Worm (Caenorhabditis elegans): Measurements from ENCODE around the gene C49A9.10.

DNA sequence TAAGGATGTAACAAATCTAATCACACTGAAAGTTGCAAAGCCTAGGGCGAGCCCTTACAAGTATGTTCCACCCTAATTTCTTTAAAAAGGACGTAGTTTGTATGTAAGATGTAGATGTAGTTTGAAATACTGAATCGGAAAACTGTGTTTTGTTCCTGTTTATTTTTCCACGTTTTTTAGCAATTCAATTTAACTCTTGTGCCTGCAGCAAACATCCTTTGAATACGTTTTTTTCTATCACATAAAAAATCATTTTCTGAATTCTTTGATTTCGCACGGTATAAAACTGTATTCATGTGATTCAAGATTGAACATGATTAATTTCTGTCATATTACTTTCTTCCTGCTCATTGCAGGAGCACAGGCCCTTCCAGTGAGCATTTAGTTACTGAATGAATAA lies 33.8 kb upstream of the C49A9.10 start, which contains the start of gene F58F9.9:
- TF ChIP-seq ztf-23 (GFP tag; IDR thresholded peaks at IDR 0.05) (no peak), klf-2 (GFP tag; conservative IDR thresholded peaks at IDR 0.05) (no peak), tab-1 (GFP tag; IDR thresholded peaks at IDR 0.05) (no peak)

Data from whole organism, midembryonic.